Worm (Caenorhabditis elegans): Measurements from ENCODE around the gene H25K10.1.

Gene H25K10.1

DNA sequence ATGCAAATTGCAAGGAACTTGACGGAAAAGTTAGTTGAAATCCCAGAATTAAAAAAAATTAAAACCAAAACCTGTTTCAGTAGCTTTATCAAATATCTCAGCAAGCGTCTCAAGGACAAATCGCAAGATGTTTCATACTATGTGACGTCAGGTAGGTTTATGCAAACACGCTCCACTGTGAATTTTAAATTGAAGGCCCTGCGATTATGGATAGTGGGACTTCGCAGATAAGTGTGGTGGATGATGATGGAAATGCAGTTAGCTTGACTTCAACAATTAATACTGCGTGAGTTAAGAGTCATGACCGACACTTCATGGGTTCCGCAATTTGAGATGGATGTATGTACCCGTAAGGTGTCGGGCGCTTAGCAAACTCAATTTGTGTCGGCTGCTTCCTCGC, 2.3 kb upstream of the H25K10.1 start:
- TF ChIP-seq pes-1 (GFP tag; IDR thresholded peaks at IDR 0.05), result no peak
- no peak for TF ChIP-seq hnd-1 (tag; optimal IDR thresholded peaks at IDR 0.05)
- TF ChIP-seq B0310.2 (tag; optimal IDR thresholded peaks at IDR 0.05), result no peak
- TF ChIP-seq ceh-13 (GFP tag; optimal IDR thresholded peaks at IDR 0.05), result no peak
- TF ChIP-seq tra-4 (tag; optimal IDR thresholded peaks at IDR 0.05), result no peak
- TF ChIP-seq F13C5.2 (tag; optimal IDR thresholded peaks at IDR 0.05), result no peak
- TF ChIP-seq sea-1 (GFP tag; conservative IDR thresholded peaks at IDR 0.05), result no peak
- no peak for TF ChIP-seq tbx-11 (GFP tag; IDR thresholded peaks at IDR 0.05)
- no peak for TF ChIP-seq hmbx-1 (tag; optimal IDR thresholded peaks at IDR 0.05)
- no peak for TF ChIP-seq tbx-37 (GFP tag; conservative IDR thresholded peaks at IDR 0.05)
- no peak for TF ChIP-seq ets-7 (tag; optimal IDR thresholded peaks at IDR 0.05)
- no peak for TF ChIP-seq aly-1 (tag; optimal IDR thresholded peaks at IDR 0.05)
- TF ChIP-seq flt-1 (GFP tag; IDR thresholded peaks at IDR 0.05), result no peak
- no peak for TF ChIP-seq hmg-4 (GFP tag; optimal IDR thresholded peaks at IDR 0.05)

- TF ChIP-seq tra-4 (tag; optimal IDR thresholded peaks at IDR 0.05), result no peak
Observed at ce11 chrIV:16203373-16203772, 1.2 kb downstream of the H25K10.1 start.

DNA sequence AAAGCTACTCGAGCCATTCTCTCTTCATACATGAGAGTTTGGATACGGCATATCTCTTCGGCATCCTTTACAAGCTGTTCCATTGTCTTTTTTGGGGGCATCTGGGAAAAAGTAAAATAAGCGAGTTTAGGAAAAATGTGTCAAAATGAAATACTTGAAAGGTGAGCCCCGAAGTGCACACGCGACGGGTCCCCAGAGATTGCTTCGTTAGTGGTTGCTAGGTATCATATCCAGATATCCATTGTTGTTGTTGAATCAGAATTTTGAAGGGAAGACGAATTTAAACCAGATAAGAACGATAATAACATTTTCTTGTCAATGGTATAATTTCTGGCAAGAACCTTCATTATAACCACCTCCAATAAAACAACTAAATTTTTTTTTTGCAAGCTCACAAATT, 8.7 kb downstream of the H25K10.1 start, which contains the start of gene H25K10.2:
Gene H25K10.2, minus strand, starts transcription at position 101 of the 400 bp plus-strand sequence.
- no peak for TF ChIP-seq ceh-13 (GFP tag; optimal IDR thresholded peaks at IDR 0.05)
- no peak for TF ChIP-seq scrt-1 (GFP tag; IDR thresholded peaks at IDR 0.05)
- no peak for TF ChIP-seq tbx-11 (GFP tag; IDR thresholded peaks at IDR 0.05)
- TF ChIP-seq flt-1 (GFP tag; IDR thresholded peaks at IDR 0.05), result no peak
- TF ChIP-seq hmg-4 (GFP tag; optimal IDR thresholded peaks at IDR 0.05), result no peak
- no peak for TF ChIP-seq sea-1 (GFP tag; conservative IDR thresholded peaks at IDR 0.05)
- no peak for TF ChIP-seq ceh-36 (tag; optimal IDR thresholded peaks at IDR 0.05)
- no peak for TF ChIP-seq aly-1 (tag; optimal IDR thresholded peaks at IDR 0.05)
- no peak for TF ChIP-seq hnd-1 (tag; optimal IDR thresholded peaks at IDR 0.05)
- no peak for TF ChIP-seq ets-7 (tag; optimal IDR thresholded peaks at IDR 0.05)
- TF ChIP-seq tbx-37 (GFP tag; conservative IDR thresholded peaks at IDR 0.05), result no peak
- no peak for TF ChIP-seq B0310.2 (tag; optimal IDR thresholded peaks at IDR 0.05)
- no peak for TF ChIP-seq ama-1 (optimal IDR thresholded peaks at IDR 0.05)

DNA sequence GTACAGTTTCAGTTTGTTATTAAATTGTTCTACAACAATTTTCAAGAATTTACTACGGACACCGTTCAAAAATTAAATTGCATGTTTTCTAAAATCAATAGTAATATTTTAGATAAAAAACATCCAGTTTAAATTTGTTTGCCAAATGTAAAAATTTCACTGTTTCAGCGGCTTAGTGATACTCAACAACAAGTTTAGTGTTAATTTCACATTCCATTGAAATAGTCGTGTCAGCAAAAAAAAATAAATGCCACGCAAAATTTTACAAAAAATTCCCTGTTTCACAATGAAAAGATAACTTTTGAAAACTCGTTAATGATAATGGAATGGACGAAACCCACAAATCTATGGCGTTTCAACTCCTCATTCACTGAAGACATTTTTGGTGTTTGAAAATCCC, 14.0 kb downstream of the H25K10.1 start:
- TF ChIP-seq scrt-1 (GFP tag; IDR thresholded peaks at IDR 0.05) (no peak), ceh-13 (GFP tag; optimal IDR thresholded peaks at IDR 0.05) (no peak), tbx-37 (GFP tag; conservative IDR thresholded peaks at IDR 0.05) (no peak), tbx-11 (GFP tag; IDR thresholded peaks at IDR 0.05) (no peak), ets-7 (tag; optimal IDR thresholded peaks at IDR 0.05) (no peak), pes-1 (GFP tag; IDR thresholded peaks at IDR 0.05) (no peak), F13C5.2 (tag; optimal IDR thresholded peaks at IDR 0.05) (no peak), B0310.2 (tag; optimal IDR thresholded peaks at IDR 0.05) (no peak), ama-1 (optimal IDR thresholded peaks at IDR 0.05) (no peak), hmg-4 (GFP tag; optimal IDR thresholded peaks at IDR 0.05) (no peak), flt-1 (GFP tag; IDR thresholded peaks at IDR 0.05) (no peak), hmbx-1 (tag; optimal IDR thresholded peaks at IDR 0.05) (no peak), tra-4 (tag; optimal IDR thresholded peaks at IDR 0.05) (no peak), aly-1 (tag; optimal IDR thresholded peaks at IDR 0.05) (no peak), sea-1 (GFP tag; conservative IDR thresholded peaks at IDR 0.05) (no peak), hnd-1 (tag; optimal IDR thresholded peaks at IDR 0.05) (no peak), ceh-36 (tag; optimal IDR thresholded peaks at IDR 0.05) (no peak)

ce11 chrIV:16220688-16221087, 18.5 kb downstream of the H25K10.1 start:
- no peak for TF ChIP-seq scrt-1 (GFP tag; IDR thresholded peaks at IDR 0.05)
- TF ChIP-seq hnd-1 (tag; optimal IDR thresholded peaks at IDR 0.05), result no peak
- TF ChIP-seq sea-1 (GFP tag; conservative IDR thresholded peaks at IDR 0.05), result no peak
- TF ChIP-seq F13C5.2 (tag; optimal IDR thresholded peaks at IDR 0.05), result no peak
- no peak for TF ChIP-seq hmbx-1 (tag; optimal IDR thresholded peaks at IDR 0.05)
- TF ChIP-seq tbx-37 (GFP tag; conservative IDR thresholded peaks at IDR 0.05), result no peak
- TF ChIP-seq flt-1 (GFP tag; IDR thresholded peaks at IDR 0.05), result no peak
- TF ChIP-seq aly-1 (tag; optimal IDR thresholded peaks at IDR 0.05), result no peak
- no peak for TF ChIP-seq tbx-11 (GFP tag; IDR thresholded peaks at IDR 0.05)
- TF ChIP-seq ama-1 (optimal IDR thresholded peaks at IDR 0.05), result no peak
- no peak for TF ChIP-seq ets-7 (tag; optimal IDR thresholded peaks at IDR 0.05)
- TF ChIP-seq hmg-4 (GFP tag; optimal IDR thresholded peaks at IDR 0.05), result no peak
- no peak for TF ChIP-seq tra-4 (tag; optimal IDR thresholded peaks at IDR 0.05)
- TF ChIP-seq ceh-13 (GFP tag; optimal IDR thresholded peaks at IDR 0.05), result no peak
- no peak for TF ChIP-seq B0310.2 (tag; optimal IDR thresholded peaks at IDR 0.05)

- no peak for TF ChIP-seq ama-1 (optimal IDR thresholded peaks at IDR 0.05)
- no peak for TF ChIP-seq aly-1 (tag; optimal IDR thresholded peaks at IDR 0.05)
- no peak for TF ChIP-seq pes-1 (GFP tag; IDR thresholded peaks at IDR 0.05)
- TF ChIP-seq flt-1 (GFP tag; IDR thresholded peaks at IDR 0.05), result no peak
Observed at ce11 chrIV:16221559-16221958, 19.4 kb downstream of the H25K10.1 start, which contains the start of gene srv-11. TSS of gene srv-11 (minus strand) at chrIV:16221659.

- TF ChIP-seq tbx-37 (GFP tag; conservative IDR thresholded peaks at IDR 0.05), result no peak
- no peak for TF ChIP-seq ceh-13 (GFP tag; optimal IDR thresholded peaks at IDR 0.05)
- TF ChIP-seq B0310.2 (tag; optimal IDR thresholded peaks at IDR 0.05), result no peak
- no peak for TF ChIP-seq pes-1 (GFP tag; IDR thresholded peaks at IDR 0.05)
- no peak for TF ChIP-seq tra-4 (tag; optimal IDR thresholded peaks at IDR 0.05)
- no peak for TF ChIP-seq F13C5.2 (tag; optimal IDR thresholded peaks at IDR 0.05)
- TF ChIP-seq aly-1 (tag; optimal IDR thresholded peaks at IDR 0.05), result no peak
- no peak for TF ChIP-seq tbx-11 (GFP tag; IDR thresholded peaks at IDR 0.05)
Observed at ce11 chrIV:16225747-16226146, 23.6 kb downstream of the H25K10.1 start, which contains the start of gene H25K10.4. TSS of gene H25K10.4 (plus strand) at chrIV:16226047.

- TF ChIP-seq hmbx-1 (tag; optimal IDR thresholded peaks at IDR 0.05) (no peak), B0310.2 (tag; optimal IDR thresholded peaks at IDR 0.05) (no peak)
Observed at ce11 chrIV:16230464-16230863, 28.3 kb downstream of the H25K10.1 start.

Data from whole organism, early embryonic.